Worm (Caenorhabditis elegans): Measurements from ENCODE around the gene E04D5.5.

Gene E04D5.5

ce11 chrII:10389776-10390175, 21.3 kb upstream of the E04D5.5 start:
- no peak for TF ChIP-seq nfya-1 (tag; optimal IDR thresholded peaks at IDR 0.05)
- no peak for TF ChIP-seq eyg-1 (tag; optimal IDR thresholded peaks at IDR 0.05)
- peak; percentile 9 for TF ChIP-seq tbx-2 (tag; optimal IDR thresholded peaks at IDR 0.05)

ce11 chrII:10390250-10390821, 20.8 kb upstream of the E04D5.5 start:
- TF ChIP-seq unc-86 (tag; optimal IDR thresholded peaks at IDR 0.05) (no peak), elt-2 (tag; optimal IDR thresholded peaks at IDR 0.05) (peak; percentile 1)

- TF ChIP-seq eyg-1 (tag; optimal IDR thresholded peaks at IDR 0.05) (no peak), C08G9.2 (tag; optimal IDR thresholded peaks at IDR 0.05) (no peak), odd-2 (tag; optimal IDR thresholded peaks at IDR 0.05) (no peak), ceh-18 (tag; optimal IDR thresholded peaks at IDR 0.05) (no peak), fkh-6 (tag; optimal IDR thresholded peaks at IDR 0.05) (no peak), ceh-34 (tag; optimal IDR thresholded peaks at IDR 0.05) (no peak), che-1 (tag; optimal IDR thresholded peaks at IDR 0.05) (no peak), C38D4.7 (GFP tag; optimal IDR thresholded peaks at IDR 0.05) (no peak), pax-1 (tag; optimal IDR thresholded peaks at IDR 0.05) (no peak), syd-9 (tag; optimal IDR thresholded peaks at IDR 0.05) (no peak), pat-9 (tag; optimal IDR thresholded peaks at IDR 0.05) (no peak)
These were observed 20.2 kb upstream of the E04D5.5 start, which contains the start of the genes T09F3.2 and T09F3.7 for ce11 chrII:10390854-10391253. TSS of gene T09F3.2 (plus strand) at chrII:10391154. TSS of gene T09F3.7 (plus strand) at chrII:10391168.

ce11 chrII:10393282-10394179, 17.6 kb upstream of the E04D5.5 start, which contains the start of gene gpd-1:
TSS of gene gpd-1 (plus strand) at chrII:10394129.
- TF ChIP-seq K09A11.1 (tag; optimal IDR thresholded peaks at IDR 0.05; ENCODE audit: insufficient read depth), result no peak
- TF ChIP-seq pax-1 (tag; optimal IDR thresholded peaks at IDR 0.05), result no peak
- TF ChIP-seq ceh-19 (GFP tag; optimal IDR thresholded peaks at IDR 0.05), result no peak
- no peak for TF ChIP-seq ahr-1 (tag; optimal IDR thresholded peaks at IDR 0.05)
- TF ChIP-seq nfya-1 (tag; optimal IDR thresholded peaks at IDR 0.05), result no peak
- TF ChIP-seq hlh-8 (tag; optimal IDR thresholded peaks at IDR 0.05), result no peak
- TF ChIP-seq C08G9.2 (tag; optimal IDR thresholded peaks at IDR 0.05), result no peak
- TF ChIP-seq ttx-3 (tag; optimal IDR thresholded peaks at IDR 0.05), result no peak
- no peak for TF ChIP-seq ceh-14 (tag; optimal IDR thresholded peaks at IDR 0.05)
- no peak for TF ChIP-seq tbx-7 (tag; optimal IDR thresholded peaks at IDR 0.05)
- TF ChIP-seq ceh-22 (tag; optimal IDR thresholded peaks at IDR 0.05), result no peak
- no peak for TF ChIP-seq sox-2 (GFP tag; IDR thresholded peaks at IDR 0.05)
- TF ChIP-seq ceh-24 (tag; optimal IDR thresholded peaks at IDR 0.05), result no peak
- no peak for TF ChIP-seq nhr-11 (tag; optimal IDR thresholded peaks at IDR 0.05)
- TF ChIP-seq mec-3 (tag; optimal IDR thresholded peaks at IDR 0.05; ENCODE audit: borderline replicate concordance), result no peak
- TF ChIP-seq ceh-18 (tag; optimal IDR thresholded peaks at IDR 0.05), result no peak
- TF ChIP-seq che-1 (tag; optimal IDR thresholded peaks at IDR 0.05), result no peak

- TF ChIP-seq hlh-13 (GFP tag; optimal IDR thresholded peaks at IDR 0.05) (no peak), unc-42 (tag; optimal IDR thresholded peaks at IDR 0.05) (no peak), che-1 (tag; optimal IDR thresholded peaks at IDR 0.05) (no peak), ets-4 (tag; optimal IDR thresholded peaks at IDR 0.05) (peak; percentile 64), hlh-8 (tag; optimal IDR thresholded peaks at IDR 0.05) (no peak), zip-5 (tag; optimal IDR thresholded peaks at IDR 0.05) (peak; percentile 29), gmeb-2 (tag; optimal IDR thresholded peaks at IDR 0.05) (no peak), sox-2 (GFP tag; IDR thresholded peaks at IDR 0.05) (no peak), ceh-22 (tag; optimal IDR thresholded peaks at IDR 0.05) (no peak), ahr-1 (tag; optimal IDR thresholded peaks at IDR 0.05) (no peak), ceh-34 (tag; optimal IDR thresholded peaks at IDR 0.05) (no peak), K02D7.2 (tag; optimal IDR thresholded peaks at IDR 0.05) (no peak), tbx-7 (tag; optimal IDR thresholded peaks at IDR 0.05) (peak; percentile 48), ceh-30 (tag; optimal IDR thresholded peaks at IDR 0.05) (no peak), rnt-1 (tag; optimal IDR thresholded peaks at IDR 0.05) (no peak), dve-1 (tag; optimal IDR thresholded peaks at IDR 0.05) (no peak), ceh-19 (GFP tag; optimal IDR thresholded peaks at IDR 0.05) (no peak), pha-2 (tag; optimal IDR thresholded peaks at IDR 0.05) (no peak), lim-6 (tag; optimal IDR thresholded peaks at IDR 0.05) (no peak), ttx-3 (tag; optimal IDR thresholded peaks at IDR 0.05) (no peak), ceh-31 (tag; optimal IDR thresholded peaks at IDR 0.05) (peak; percentile 70), T23F11.4 (GFP tag; optimal IDR thresholded peaks at IDR 0.05) (no peak), nhr-11 (tag; optimal IDR thresholded peaks at IDR 0.05) (no peak), F13H6.1 (tag; optimal IDR thresholded peaks at IDR 0.05) (no peak)
These were observed 15.8 kb upstream of the E04D5.5 start, which contains the start of gene T09F3.4 for ce11 chrII:10395303-10395757. TSS of gene T09F3.4 (plus strand) at chrII:10395707.
